Worm (Caenorhabditis elegans) whole organism, L2 larva: ENCODE data around the gene lact-5.

Experiments
- C34F6.9 ChIP-seq: fragments of 150-350 bp; optimal IDR thresholded peaks from 2 replicates; lab custom pipeline; 2014; ENCODE audit warnings: missing biosample characterization, missing genetic modification characterization
- ama-1 ChIP-seq: fragments of 150-350 bp; optimal IDR thresholded peaks from 2 replicates; lab custom pipeline; 2018; ENCODE audit warnings: inconsistent platforms
- ceh-16 ChIP-seq: fragments of 150-350 bp; optimal IDR thresholded peaks from 2 replicates; lab custom pipeline; 2014; ENCODE audit warnings: missing biosample characterization, missing genetic modification characterization
- lin-11 ChIP-seq: fragments of 150-350 bp; sonication (generic microtip); optimal IDR thresholded peaks from 2 replicates; lab custom pipeline; 2014; ENCODE audit warnings: missing biosample characterization, missing genetic modification characterization, inconsistent platforms, mixed read lengths
- nhr-10 ChIP-seq: sonication (generic microtip); optimal IDR thresholded peaks from 2 replicates; lab custom pipeline; 2017; ENCODE audit warnings: missing biosample characterization, missing genetic modification characterization
- nhr-12 ChIP-seq: fragments of 150-350 bp; optimal IDR thresholded peaks from 2 replicates; lab custom pipeline; 2014; ENCODE audit warnings: missing biosample characterization, missing genetic modification characterization
- nhr-237 ChIP-seq: fragments of 150-350 bp; optimal IDR thresholded peaks from 2 replicates; lab custom pipeline; 2014; ENCODE audit warnings: missing biosample characterization, missing genetic modification characterization
- nhr-77 ChIP-seq: fragments of 150-350 bp; optimal IDR thresholded peaks from 2 replicates; lab custom pipeline; 2014; ENCODE audit warnings: missing biosample characterization, missing genetic modification characterization
- unc-39 ChIP-seq: fragments of 150-350 bp; optimal IDR thresholded peaks from 2 replicates; lab custom pipeline; 2014; ENCODE audit warnings: missing biosample characterization, missing genetic modification characterization
- unc-62 ChIP-seq: fragments of 150-350 bp; optimal IDR thresholded peaks from 2 replicates; lab custom pipeline; 2014; ENCODE audit warnings: missing biosample characterization, missing genetic modification reagents, missing genetic modification characterization
- zag-1 ChIP-seq: fragments of 150-350 bp; optimal IDR thresholded peaks from 2 replicates; lab custom pipeline; 2014; ENCODE audit warnings: missing biosample characterization, missing genetic modification characterization
- ztf-11 ChIP-seq: sonication (generic microtip); optimal IDR thresholded peaks from 2 replicates; lab custom pipeline; 2017; ENCODE audit warnings: missing biosample characterization, missing genetic modification characterization
- ztf-4 ChIP-seq: fragments of 150-350 bp; optimal IDR thresholded peaks from 2 replicates; lab custom pipeline; 2014; ENCODE audit warnings: missing biosample characterization, missing genetic modification characterization

DNA sequence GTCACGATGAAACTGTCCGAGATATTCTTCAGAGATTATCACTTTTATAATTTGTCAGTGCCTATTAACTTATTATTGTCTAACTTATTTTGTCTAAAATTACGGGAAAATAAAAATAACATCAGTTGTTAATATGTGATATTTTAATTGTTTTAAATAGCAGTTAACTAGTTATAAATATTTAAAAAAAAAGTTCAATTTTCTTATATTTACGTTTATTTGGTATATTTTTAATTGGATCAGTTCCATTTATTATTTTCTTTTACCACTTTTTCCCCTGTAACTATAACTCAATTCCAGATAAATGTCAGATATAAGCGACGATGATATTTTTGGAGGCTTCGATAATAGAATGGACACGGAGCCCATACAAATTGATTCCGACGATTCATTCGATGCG is 26.1 kb downstream of the lact-5 start, which contains the start of gene C33F10.4:
- no peak for TF ChIP-seq ama-1 (lab: Kevin White, UChicago)
- no peak for TF ChIP-seq ztf-4 (tag; lab: Kevin White, UChicago)
- no peak for TF ChIP-seq C34F6.9 (tag; lab: Kevin White, UChicago)
- TF ChIP-seq unc-62 (GFP tag; lab: Kevin White, UChicago) = no peak
- TF ChIP-seq ztf-11 = no peak
- TF ChIP-seq zag-1 (tag; lab: Kevin White, UChicago) = no peak
- no peak for TF ChIP-seq nhr-77
- no peak for TF ChIP-seq unc-39 (tag; lab: Kevin White, UChicago)
- TF ChIP-seq nhr-12 (tag; lab: Kevin White, UChicago) = no peak
- TF ChIP-seq nhr-10 (tag; lab: Kevin White, UChicago) = no peak
- TF ChIP-seq lin-11 (tag; lab: Kevin White, UChicago) = no peak
- TF ChIP-seq ceh-16 (tag; lab: Kevin White, UChicago) = no peak
- no peak for TF ChIP-seq nhr-237 (tag; lab: Kevin White, UChicago)
